Worm (Caenorhabditis elegans) whole organism, L1 larva: ENCODE data around the gene nfm-1.

ENCODE experiments used
- Y116A8C.19 ChIP-seq: sonication (generic microtip); optimal IDR thresholded peaks from 2 replicates; lab custom pipeline; 2016; ENCODE audit warnings: missing compliant biosample characterization, missing genetic modification characterization, borderline replicate concordance
- aha-1 ChIP-seq: fragments of 150-350 bp; optimal IDR thresholded peaks from 2 replicates; lab custom pipeline; 2014; ENCODE audit warnings: missing biosample characterization, missing genetic modification characterization
- ceh-82 ChIP-seq, 3 experiments: fragments of 150-350 bp in 1 of 3; sonication (generic microtip) in 2 of 3; optimal IDR thresholded peaks; 2 replicates each; lab custom pipeline; 2014 to 2017; ENCODE audit warnings: missing biosample characterization in 3 of 3, missing genetic modification characterization in 3 of 3
- egl-27 ChIP-seq, 2 experiments: fragments of 150-350 bp in 1 of 2; sonication (generic microtip); optimal IDR thresholded peaks; 3 replicates each; lab custom pipeline; 2017 to 2018; ENCODE audit warnings: missing biosample characterization in 2 of 2, missing genetic modification characterization in 2 of 2, missing genetic modification reagents in 2 of 2
- irx-1 ChIP-seq: sonication (generic microtip); optimal IDR thresholded peaks from 2 replicates; lab custom pipeline; 2016; ENCODE audit warnings: missing genetic modification characterization, missing compliant biosample characterization
- lin-14 ChIP-seq: fragments of 200-800 bp; sonication (Bioruptor generic); optimal IDR thresholded peaks from 2 replicates; lab custom pipeline; 2018; ENCODE audit warnings: mild to moderate bottlenecking, missing genetic modification characterization, moderate library complexity, missing compliant biosample characterization
- lin-35 ChIP-seq, 2 experiments: fragments of 150-350 bp; optimal IDR thresholded peaks; 2 replicates each; lab custom pipeline; 2014; ENCODE audit warnings: missing biosample characterization in 2 of 2, missing genetic modification characterization in 2 of 2, missing genetic modification reagents in 2 of 2
- mep-1 ChIP-seq: fragments of 150-350 bp; optimal IDR thresholded peaks from 2 replicates; lab custom pipeline; 2014; ENCODE audit warnings: missing biosample characterization, missing genetic modification characterization
- nhr-85 ChIP-seq: sonication (generic microtip); peaks from one replicate; lab custom pipeline; 2016; ENCODE audit warnings: missing genetic modification characterization, inconsistent platforms, missing compliant biosample characterization

DNA sequence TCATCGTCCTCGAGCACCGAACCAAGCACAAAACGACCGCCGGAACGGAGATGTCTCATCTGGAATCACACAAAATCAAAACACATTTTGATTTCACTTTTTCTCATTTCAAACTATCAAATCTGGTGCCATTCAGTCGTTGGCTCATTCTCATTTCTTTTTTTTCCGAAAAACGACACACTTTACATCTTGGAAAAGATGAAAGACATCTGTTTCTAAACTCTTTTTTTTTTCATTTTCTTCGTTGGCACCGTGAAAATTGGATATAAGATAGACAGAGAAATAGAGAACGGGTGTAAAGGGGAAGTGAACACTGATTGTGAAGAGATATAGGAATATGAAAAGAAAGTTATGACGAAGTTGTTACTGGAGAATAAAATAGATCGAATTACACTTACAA lies 3.5 kb upstream of the nfm-1 start:
- TF ChIP-seq irx-1 (tag; lab: Kevin White, UChicago) (no peak), mep-1 (tag; lab: Kevin White, UChicago) (peak; percentile 15), nhr-85 (tag; lab: Kevin White, UChicago) (no peak), egl-27 (tag; optimal IDR thresholded peaks at IDR 0.05; lab: Kevin White, UChicago) (no peak), lin-14 (GFP tag; lab: Kevin White, UChicago) (peak; percentile 65), aha-1 (tag; lab: Kevin White, UChicago) (no peak), lin-35 (GFP tag; optimal IDR thresholded peaks at IDR 0.05; lab: Kevin White, UChicago) (no peak), Y116A8C.19 (no peak), ceh-82 (tag; optimal IDR thresholded peaks at IDR 0.05; lab: Kevin White, UChicago) (no peak)
